Worm (Caenorhabditis elegans): ENCODE measurements around the gene T25G12.6.

- no peak for TF ChIP-seq lin-11 (tag; optimal IDR thresholded peaks at IDR 0.05)
- no peak for TF ChIP-seq gmeb-1 (tag; optimal IDR thresholded peaks at IDR 0.05)
Observed at ce11 chrX:17243053-17243452, 13.0 kb upstream of the T25G12.6 start, which contains the start of gene T25G12.13.

Data from whole organism, L2 larva.